Worm (Caenorhabditis elegans): ENCODE results near the gene dld-1.

Gene dld-1

DNA sequence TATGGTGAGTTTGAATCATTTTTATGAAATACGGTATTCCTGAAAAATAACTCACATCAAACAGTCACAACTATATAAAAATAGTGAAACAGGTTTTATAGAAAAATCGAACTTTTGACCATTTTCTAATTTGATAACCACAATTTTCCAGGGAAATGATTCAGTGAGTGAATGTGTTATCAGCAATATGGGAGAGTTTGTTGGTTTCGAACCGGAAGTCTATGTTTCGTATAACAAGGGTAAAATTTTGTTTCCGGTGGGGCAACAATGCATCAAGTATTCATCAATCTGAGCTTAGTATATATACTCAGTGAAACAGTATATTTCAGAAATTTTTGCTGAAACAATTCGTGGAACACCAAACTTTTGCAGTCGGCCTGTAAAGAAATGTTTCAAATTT is 19.1 kb downstream of the dld-1 start:
- TF ChIP-seq ztf-4 (tag; optimal IDR thresholded peaks at IDR 0.05), result no peak
- no peak for TF ChIP-seq ama-1 (optimal IDR thresholded peaks at IDR 0.05)
- peak; percentile 29 for TF ChIP-seq elt-2 (tag; optimal IDR thresholded peaks at IDR 0.05)
- TF ChIP-seq aly-2 (tag; optimal IDR thresholded peaks at IDR 0.05), result no peak
- TF ChIP-seq nhr-77 (tag; optimal IDR thresholded peaks at IDR 0.05), result no peak
- peak; percentile 12 for TF ChIP-seq pqm-1 (tag; optimal IDR thresholded peaks at IDR 0.05)

ce11 chrIV:14491135-14491534 is 26.8 kb downstream of the dld-1 start:
- no peak for TF ChIP-seq ceh-16 (tag; optimal IDR thresholded peaks at IDR 0.05)
- peak; percentile 79 for TF ChIP-seq nfya-1 (tag; optimal IDR thresholded peaks at IDR 0.05; ENCODE audit: insufficient read depth)
- no peak for TF ChIP-seq nhr-12 (tag; optimal IDR thresholded peaks at IDR 0.05)
- TF ChIP-seq mdl-1 (tag; optimal IDR thresholded peaks at IDR 0.05), result no peak
- TF ChIP-seq ceh-82 (tag; optimal IDR thresholded peaks at IDR 0.05), result no peak
- TF ChIP-seq fkh-10 (GFP tag; optimal IDR thresholded peaks at IDR 0.05), result no peak

DNA sequence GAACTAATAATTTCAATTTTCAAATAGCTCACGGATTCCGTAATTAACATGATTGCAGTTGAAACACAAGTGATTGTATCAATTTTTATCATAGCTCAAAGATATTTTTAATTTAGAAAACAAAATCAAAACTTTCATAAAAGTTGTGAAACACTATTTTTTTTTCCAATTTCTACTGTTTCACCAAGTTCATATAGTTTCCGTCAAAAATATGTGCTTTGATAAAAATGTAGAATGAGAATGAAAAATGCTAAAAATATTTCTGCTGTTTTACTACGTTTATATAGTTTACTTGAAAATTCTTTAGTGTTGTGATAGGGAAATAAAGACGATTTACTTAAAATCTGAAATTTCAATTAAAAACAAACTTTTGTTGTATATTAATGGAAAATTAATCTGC is 31.2 kb downstream of the dld-1 start:
- TF ChIP-seq nhr-237 (tag; optimal IDR thresholded peaks at IDR 0.05) (no peak), ceh-28 (tag; optimal IDR thresholded peaks at IDR 0.05) (no peak), nhr-12 (tag; optimal IDR thresholded peaks at IDR 0.05) (no peak), snpc-4 (tag; optimal IDR thresholded peaks at IDR 0.05) (no peak), fos-1 (tag; optimal IDR thresholded peaks at IDR 0.05) (no peak), jun-1 (tag; optimal IDR thresholded peaks at IDR 0.05) (no peak), daf-12 (tag; optimal IDR thresholded peaks at IDR 0.05) (no peak), pqm-1 (tag; optimal IDR thresholded peaks at IDR 0.05) (no peak), fkh-10 (GFP tag; optimal IDR thresholded peaks at IDR 0.05) (no peak), elt-2 (tag; optimal IDR thresholded peaks at IDR 0.05) (no peak), unc-39 (tag; optimal IDR thresholded peaks at IDR 0.05) (no peak), tbx-2 (tag; optimal IDR thresholded peaks at IDR 0.05) (no peak), R02D3.7 (tag; optimal IDR thresholded peaks at IDR 0.05) (no peak), ceh-9 (tag; optimal IDR thresholded peaks at IDR 0.05) (no peak), hmg-11 (tag; optimal IDR thresholded peaks at IDR 0.05) (no peak), ama-1 (optimal IDR thresholded peaks at IDR 0.05) (no peak), unc-62 (GFP tag; optimal IDR thresholded peaks at IDR 0.05) (no peak), elt-3 (tag; optimal IDR thresholded peaks at IDR 0.05) (no peak)

DNA sequence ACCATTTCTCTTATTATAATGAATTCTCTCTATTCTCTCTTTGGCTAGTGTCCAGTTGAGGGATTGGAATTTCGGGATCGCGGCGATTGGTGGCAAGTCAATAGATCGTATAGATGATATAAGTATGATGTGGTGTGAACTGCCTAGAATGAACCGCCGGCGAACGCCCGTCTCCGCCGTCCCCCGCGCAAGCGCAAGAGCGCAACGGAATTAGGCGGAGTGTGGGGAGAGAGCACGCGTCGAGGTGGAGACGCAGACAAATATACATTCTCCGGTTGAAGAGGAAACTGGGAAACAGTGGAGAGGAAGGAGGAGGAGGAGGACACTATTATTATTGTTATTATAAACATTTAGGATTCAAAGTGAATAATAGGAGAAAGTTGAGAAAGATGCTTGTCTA is 32.2 kb downstream of the dld-1 start:
- peak; percentile 51 for TF ChIP-seq hmg-11 (tag; optimal IDR thresholded peaks at IDR 0.05)
- TF ChIP-seq sea-2 (GFP tag; optimal IDR thresholded peaks at IDR 0.05), result no peak

- TF ChIP-seq pqm-1 (tag; optimal IDR thresholded peaks at IDR 0.05), result no peak
- no peak for TF ChIP-seq pha-4 (tag; optimal IDR thresholded peaks at IDR 0.05)
- TF ChIP-seq elt-3 (tag; optimal IDR thresholded peaks at IDR 0.05), result no peak
- no peak for TF ChIP-seq hmg-11 (tag; optimal IDR thresholded peaks at IDR 0.05)
- no peak for TF ChIP-seq jun-1 (tag; optimal IDR thresholded peaks at IDR 0.05)
- no peak for TF ChIP-seq mdl-1 (tag; optimal IDR thresholded peaks at IDR 0.05)
- no peak for TF ChIP-seq egl-5 (tag; optimal IDR thresholded peaks at IDR 0.05)
Measured at ce11 chrIV:14505066-14505465, 40.7 kb downstream of the dld-1 start, which contains the start of gene tag-273. Gene tag-273 (minus strand): TSS chrIV:14505166.

- TF ChIP-seq tbx-2 (tag; optimal IDR thresholded peaks at IDR 0.05) (no peak), zag-1 (tag; optimal IDR thresholded peaks at IDR 0.05) (no peak), fos-1 (tag; optimal IDR thresholded peaks at IDR 0.05) (no peak), ceh-82 (tag; optimal IDR thresholded peaks at IDR 0.05) (no peak), pqm-1 (tag; optimal IDR thresholded peaks at IDR 0.05) (no peak), nhr-77 (tag; optimal IDR thresholded peaks at IDR 0.05) (no peak), egl-27 (tag; optimal IDR thresholded peaks at IDR 0.05) (no peak), unc-39 (tag; optimal IDR thresholded peaks at IDR 0.05) (no peak), nhr-76 (tag; optimal IDR thresholded peaks at IDR 0.05) (no peak), daf-12 (tag; optimal IDR thresholded peaks at IDR 0.05) (no peak)
Measured at ce11 chrIV:14506042-14506441, 41.7 kb downstream of the dld-1 start.

DNA sequence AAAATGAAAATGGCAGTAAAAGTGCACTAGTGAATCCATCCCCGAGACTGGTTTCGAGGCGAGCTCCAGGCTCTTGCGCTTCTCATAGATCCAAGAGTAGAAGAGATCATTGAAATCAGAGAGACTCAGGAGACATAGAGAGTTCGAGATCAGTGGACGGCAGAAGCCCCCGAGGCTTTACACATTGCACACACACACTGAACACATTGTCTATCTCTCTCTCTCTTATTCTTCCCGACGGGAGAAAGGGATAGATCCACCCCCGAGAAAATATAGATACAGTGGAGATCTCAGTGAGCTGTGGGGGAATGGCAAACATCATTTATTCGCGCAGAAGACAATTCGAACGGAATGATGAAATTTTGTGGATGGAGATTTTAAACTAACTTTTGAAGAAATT is 42.7 kb downstream of the dld-1 start:
- TF ChIP-seq pha-4 (tag; optimal IDR thresholded peaks at IDR 0.05) (peak; percentile 20), nhr-77 (tag; optimal IDR thresholded peaks at IDR 0.05) (no peak)

Measured in whole organism, L3 larva.